Fruit fly (Drosophila melanogaster) whole organism, wandering third instar larva: ENCODE results near the gene Hsp70Ba.

Source experiments
- Abd-B ChIP-seq: fragments of >200 bp; optimal IDR thresholded peaks from 2 replicates; lab custom pipeline; 2017; ENCODE audit warnings: missing biosample characterization, missing genetic modification characterization
- Hr83 ChIP-seq: fragments of 200-300 bp; sonication (Bioruptor generic); optimal IDR thresholded peaks from 2 replicates; lab custom pipeline; 2016; ENCODE audit warnings: missing biosample characterization, mild to moderate bottlenecking, missing genetic modification characterization, moderate library complexity; ENCODE audit not compliant: poor library complexity, severe bottlenecking
- fru ChIP-seq: fragments of 200-800 bp; sonication (Bioruptor generic); optimal IDR thresholded peaks from 3 replicates; lab custom pipeline; 2016; ENCODE audit warnings: missing biosample characterization, mild to moderate bottlenecking, missing genetic modification characterization
- rgr ChIP-seq: fragments of 200-800 bp; sonication (Bioruptor generic); optimal IDR thresholded peaks from 3 replicates; lab custom pipeline; 2016; ENCODE audit warnings: missing biosample characterization, mild to moderate bottlenecking, missing genetic modification characterization

Hsp70Ba gene

DNA sequence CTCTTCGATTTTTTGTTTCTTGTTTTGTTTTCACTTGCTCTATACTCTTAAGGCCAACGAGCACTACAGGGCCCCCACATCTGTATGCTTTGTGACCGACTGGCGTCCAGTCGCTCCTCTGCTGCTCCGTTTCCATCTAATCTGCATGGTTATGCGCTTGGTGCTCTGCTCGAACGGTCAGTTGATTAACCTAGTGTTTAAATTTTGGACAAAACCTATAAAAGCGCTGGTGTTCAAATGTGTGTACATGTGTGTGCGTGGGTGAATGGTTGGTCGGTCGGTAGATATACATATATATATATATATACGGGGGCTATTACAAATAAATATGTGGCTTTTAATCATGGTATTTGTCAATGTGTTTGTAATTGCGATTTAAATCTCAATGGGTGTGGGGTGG lies 43.6 kb downstream of the Hsp70Ba start:
- peak; percentile 97 for TF ChIP-seq rgr (GFP tag; lab: Kevin White, UChicago)
- TF ChIP-seq Abd-B (GFP tag; lab: Kevin White, UChicago) = no peak

DNA sequence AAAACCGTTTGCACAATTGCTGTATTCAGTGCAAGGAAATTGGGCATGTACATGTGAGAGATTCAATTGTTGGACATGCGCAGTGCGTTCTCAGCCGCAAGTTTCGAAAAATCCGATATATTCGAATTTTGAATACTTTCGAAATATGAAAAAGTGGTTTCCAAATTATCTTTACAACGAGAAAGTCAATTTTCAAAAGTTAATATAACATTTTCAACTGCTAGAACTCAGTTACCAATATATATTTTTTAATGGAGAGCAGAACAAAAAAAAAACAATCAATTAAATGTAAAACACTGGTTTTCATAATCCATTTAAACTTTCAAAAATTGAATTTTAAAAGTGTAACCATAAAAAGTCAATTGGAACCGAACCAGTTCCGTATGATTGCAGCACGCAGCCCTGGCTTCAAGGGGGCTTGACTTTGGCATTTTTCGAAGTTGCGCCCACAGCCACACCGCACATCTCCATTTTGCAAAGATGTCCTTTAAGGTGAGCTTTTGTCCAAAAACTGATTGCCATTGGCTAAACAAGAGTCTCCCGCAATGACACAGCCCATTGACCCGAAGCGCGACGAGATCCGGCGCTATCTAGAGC lies 45.1 kb downstream of the Hsp70Ba start, which contains the start of the genes Scgbeta and CG17202:
Gene Scgbeta, minus strand, starts transcription at position 51 of the 597 bp plus-strand sequence.
Gene CG17202, plus strand, starts transcription at position 390 of the 597 bp plus-strand sequence.
- peak; percentile 56 for TF ChIP-seq Hr83 (GFP tag; lab: Kevin White, UChicago)
- no peak for TF ChIP-seq fru (GFP tag; lab: Kevin White, UChicago)
- TF ChIP-seq, all 38 proteins: peak for 1
